Worm (Caenorhabditis elegans): ENCODE results near the gene ndub-5.

Gene ndub-5

ce11 chrII:5640362-5641079, 50.6 kb downstream of the ndub-5 start:
- TF ChIP-seq unc-62 (GFP tag; optimal IDR thresholded peaks at IDR 0.05), result no peak
- TF ChIP-seq sma-3 (GFP tag; optimal IDR thresholded peaks at IDR 0.05), result no peak
- no peak for TF ChIP-seq nhr-23 (tag; optimal IDR thresholded peaks at IDR 0.05)
- TF ChIP-seq fos-1 (tag; optimal IDR thresholded peaks at IDR 0.05), result no peak
- no peak for TF ChIP-seq nhr-237 (tag; optimal IDR thresholded peaks at IDR 0.05)
- TF ChIP-seq aly-2 (tag; optimal IDR thresholded peaks at IDR 0.05), result no peak
- TF ChIP-seq snpc-4 (tag; optimal IDR thresholded peaks at IDR 0.05), result no peak

Data from whole organism, L2 larva.